Worm (Caenorhabditis elegans): Measurements from ENCODE around the gene C06E4.6.
"Not testable (repeated sequence)": the region's sequence is repeated elsewhere in the genome, so short reads cannot be mapped to it uniquely, and the experiment has no call there.

DNA sequence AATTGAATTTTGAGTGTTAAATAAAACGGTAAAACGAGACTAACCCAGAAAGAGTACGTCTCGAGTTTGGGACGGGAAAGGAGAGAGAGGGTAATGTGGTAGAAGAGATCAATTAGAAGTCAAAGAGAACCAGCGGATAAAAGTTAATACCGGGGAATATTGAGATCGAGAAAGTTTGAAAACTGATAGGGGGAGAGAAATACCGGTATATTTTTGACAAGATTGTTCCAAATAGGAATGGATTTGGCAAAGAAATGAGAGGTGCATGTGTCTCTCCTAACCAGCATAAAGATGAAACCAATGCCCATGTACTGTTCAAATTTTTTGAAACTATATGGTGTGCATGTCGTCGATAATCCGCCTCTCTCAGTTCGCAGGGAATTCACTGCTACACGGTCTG, 3.4 kb downstream of the C06E4.6 start, which contains the start of gene C06E4.5:
- TF ChIP-seq dve-1 (tag; optimal IDR thresholded peaks at IDR 0.05; ENCODE audit: insufficient read depth); unc-39 (tag; optimal IDR thresholded peaks at IDR 0.05); Y75B8A.6 (GFP tag; IDR thresholded peaks at IDR 0.05); egl-27 (tag; optimal IDR thresholded peaks at IDR 0.05); aly-2 (tag; optimal IDR thresholded peaks at IDR 0.05); unc-130 (GFP tag; optimal IDR thresholded peaks at IDR 0.05); madf-5 (GFP tag; IDR thresholded peaks at IDR 0.05); snpc-4 (tag; optimal IDR thresholded peaks at IDR 0.05); lin-15B (tag; optimal IDR thresholded peaks at IDR 0.05); nhr-77 (tag; optimal IDR thresholded peaks at IDR 0.05); mes-2 (tag; optimal IDR thresholded peaks at IDR 0.05; ENCODE audit: poor library complexity, severe bottlenecking): not testable (repeated sequence)

Measured in whole organism, L4 larva.